Worm (Caenorhabditis elegans) whole organism, L4 larva: ENCODE results near the gene haf-1.

Experiments
- Y48G9A.11 ChIP-seq: fragments of 200-800 bp; sonication (Bioruptor generic); IDR thresholded peaks from 2 replicates; pipeline ENCODE4 v1.3.6; 2022; ENCODE audit warnings: missing genetic modification reagents, missing genetic modification characterization, missing compliant biosample characterization
- Y75B8A.6 ChIP-seq: fragments of 200-800 bp; sonication (Bioruptor generic); IDR thresholded peaks from 2 replicates; pipeline ENCODE4 v1.3.6; 2022; ENCODE audit warnings: missing genetic modification reagents, missing genetic modification characterization, missing compliant biosample characterization
- aha-1 ChIP-seq: fragments of 150-350 bp; peaks from one replicate; lab custom pipeline; 2014; ENCODE audit warnings: missing biosample characterization, missing genetic modification characterization
- ces-1 ChIP-seq: fragments of 150-350 bp; sonication (generic microtip); optimal IDR thresholded peaks from 4 replicates; lab custom pipeline; 2014; ENCODE audit warnings: missing biosample characterization, missing genetic modification reagents, missing genetic modification characterization
- dmd-8 ChIP-seq: fragments of 200-800 bp; sonication (Bioruptor generic); IDR thresholded peaks from 2 replicates; pipeline ENCODE4 v1.3.6; 2022; ENCODE audit warnings: missing genetic modification characterization, missing compliant biosample characterization
- fkh-10 ChIP-seq: fragments of 150-350 bp; optimal IDR thresholded peaks from 2 replicates; lab custom pipeline; 2014; ENCODE audit warnings: missing biosample characterization, missing genetic modification reagents, missing genetic modification characterization
- hif-1 ChIP-seq, 2 experiments: sonication (generic microtip); optimal IDR thresholded peaks; 2 replicates each; lab custom pipeline; 2016 to 2017; ENCODE audit warnings: missing compliant biosample characterization in 2 of 2, missing genetic modification characterization in 2 of 2, missing genetic modification reagents in 2 of 2, missing genotype in 2 of 2, mild to moderate bottlenecking in 1 of 2
- lsy-2 ChIP-seq, 2 experiments: fragments of 150-350 bp in 1 of 2; sonication (generic microtip) in 1 of 2; optimal IDR thresholded peaks; 2 replicates each; lab custom pipeline; 2014 to 2017; ENCODE audit warnings: missing biosample characterization in 2 of 2, missing genetic modification characterization in 2 of 2
- pha-4 ChIP-seq, 2 experiments: fragments of 150-350 bp in 1 of 2; fragments of 200-800 bp in 1 of 2; sonication (Bioruptor generic) in 1 of 2; IDR thresholded peaks in 1 of 2; optimal IDR thresholded peaks in 1 of 2; 2 replicates each; pipeline versions ENCODE4 v1.3.6 to Lab custom; 2014 to 2022; ENCODE audit warnings: missing genetic modification characterization in 2 of 2, missing genetic modification reagents in 2 of 2, missing biosample characterization in 1 of 2, missing compliant biosample characterization in 1 of 2
- snpc-4 ChIP-seq: fragments of 150-350 bp; optimal IDR thresholded peaks from 2 replicates; lab custom pipeline; 2014; ENCODE audit warnings: missing biosample characterization, missing genetic modification characterization
- tra-1 ChIP-seq: fragments of 200-800 bp; sonication (Bioruptor generic); IDR thresholded peaks from 2 replicates; pipeline ENCODE4 v1.3.6; 2022; ENCODE audit warnings: missing genetic modification reagents, missing genetic modification characterization, missing compliant biosample characterization
- unc-62 ChIP-seq, 3 experiments: fragments of 150-350 bp in 1 of 3; sonication (generic microtip); optimal IDR thresholded peaks in 2 of 3; peaks in 1 of 3; 1 replicate in 1 of 3; 2 replicates in 2 of 3; lab custom pipeline; 2014 to 2017; ENCODE audit warnings: missing biosample characterization in 3 of 3, missing genetic modification characterization in 3 of 3, missing genetic modification reagents in 3 of 3, missing genotype in 1 of 3
- zfp-3 ChIP-seq: fragments of 200-800 bp; sonication (Bioruptor generic); conservative IDR thresholded peaks from 2 replicates; pipeline ENCODE4 v1.3.6; 2022; ENCODE audit warnings: missing genetic modification reagents, missing genetic modification characterization, missing compliant biosample characterization
- ztf-7 ChIP-seq: fragments of 150-350 bp; optimal IDR thresholded peaks from 2 replicates; lab custom pipeline; 2014; ENCODE audit warnings: missing biosample characterization, missing genetic modification characterization

DNA sequence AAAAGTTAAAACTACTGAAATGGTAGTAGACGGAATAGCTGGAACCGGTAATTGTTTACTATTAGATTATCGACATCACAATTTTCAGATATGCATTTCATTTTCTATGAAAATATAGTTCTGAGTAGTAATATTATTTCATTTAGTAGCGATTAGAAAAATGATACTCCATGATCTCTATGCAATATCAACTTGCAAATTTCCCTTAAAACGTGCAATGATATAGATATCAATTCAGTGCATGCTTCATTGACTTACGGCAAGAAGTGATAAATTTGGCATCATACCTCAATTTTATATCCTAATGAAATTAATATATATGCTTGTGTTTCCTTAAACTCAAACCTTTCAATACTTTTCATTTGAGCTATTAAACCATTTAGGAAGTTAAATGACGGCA, 33.6 kb upstream of the haf-1 start, which contains the start of gene C49C3.21:
- TF ChIP-seq unc-62 (GFP tag; optimal IDR thresholded peaks at IDR 0.05 in 1 of 2; lab: Kevin White, UChicago) (no peak), unc-62 (tag; optimal IDR thresholded peaks at IDR 0.05; lab: Kevin White, UChicago) (no peak), aha-1 (no peak), tra-1 (GFP tag; lab: Robert Waterston, UW) (no peak), ztf-7 (tag; lab: Kevin White, UChicago) (no peak), fkh-10 (no peak), hif-1 (tag; optimal IDR thresholded peaks at IDR 0.05; lab: Kevin White, UChicago) (no peak), Y75B8A.6 (GFP tag; lab: Robert Waterston, UW) (no peak), pha-4 (GFP tag; IDR thresholded peaks at IDR 0.05; lab: Robert Waterston, UW) (no peak), pha-4 (tag; optimal IDR thresholded peaks at IDR 0.05; lab: Kevin White, UChicago) (no peak), ces-1 (GFP tag; lab: Kevin White, UChicago) (no peak), lsy-2 (tag; optimal IDR thresholded peaks at IDR 0.05; lab: Kevin White, UChicago) (no peak), zfp-3 (GFP tag; lab: Robert Waterston, UW) (no peak), Y48G9A.11 (GFP tag; lab: Robert Waterston, UW) (no peak), snpc-4 (tag; lab: Kevin White, UChicago) (no peak), dmd-8 (GFP tag; lab: Robert Waterston, UW) (no peak)
